Worm (Caenorhabditis elegans) whole organism, L1 larva: ENCODE results near the gene mrpl-55.

Experiments used
- Y116A8C.19 ChIP-seq: sonication (generic microtip); optimal IDR thresholded peaks from 2 replicates; lab custom pipeline; 2016; ENCODE audit warnings: missing compliant biosample characterization, missing genetic modification characterization, borderline replicate concordance
- aha-1 ChIP-seq: fragments of 150-350 bp; optimal IDR thresholded peaks from 2 replicates; lab custom pipeline; 2014; ENCODE audit warnings: missing biosample characterization, missing genetic modification characterization
- ama-1 ChIP-seq: fragments of 150-350 bp; optimal IDR thresholded peaks from 2 replicates; lab custom pipeline; 2014
- blmp-1 ChIP-seq: fragments of 150-350 bp; optimal IDR thresholded peaks from 2 replicates; lab custom pipeline; 2014; ENCODE audit warnings: missing biosample characterization, missing genetic modification characterization
- ceh-63 ChIP-seq: fragments of 200-800 bp; sonication (Bioruptor generic); optimal IDR thresholded peaks from 2 replicates; lab custom pipeline; 2018; ENCODE audit warnings: mild to moderate bottlenecking, missing genetic modification characterization, missing compliant biosample characterization
- ceh-8 ChIP-seq: fragments of 200-800 bp; sonication (Bioruptor generic); optimal IDR thresholded peaks from 2 replicates; lab custom pipeline; 2018; ENCODE audit warnings: mild to moderate bottlenecking, missing genetic modification characterization, moderate library complexity, missing compliant biosample characterization
- ceh-82 ChIP-seq, 3 experiments: fragments of 150-350 bp in 1 of 3; sonication (generic microtip) in 2 of 3; optimal IDR thresholded peaks; 2 replicates each; lab custom pipeline; 2014 to 2017; ENCODE audit warnings: missing biosample characterization in 3 of 3, missing genetic modification characterization in 3 of 3
- ceh-88 ChIP-seq: fragments of 200-800 bp; sonication (Bioruptor generic); IDR thresholded peaks from 2 replicates; pipeline ENCODE4 v1.3.6; 2022; ENCODE audit warnings: missing genetic modification characterization, missing compliant biosample characterization
- dsc-1 ChIP-seq: sonication (generic microtip); optimal IDR thresholded peaks from 2 replicates; lab custom pipeline; 2016; ENCODE audit warnings: mild to moderate bottlenecking, missing genetic modification characterization, missing compliant biosample characterization
- efl-1 ChIP-seq, 4 experiments: fragments of 150-350 bp; optimal IDR thresholded peaks in 3 of 4; peaks in 1 of 4; 1 replicate in 1 of 4; 2 replicates in 3 of 4; lab custom pipeline; 2014; ENCODE audit warnings: missing biosample characterization in 2 of 4, missing genetic modification characterization in 2 of 4, missing genetic modification reagents in 2 of 4
- egl-13 ChIP-seq: sonication (generic microtip); optimal IDR thresholded peaks from 2 replicates; lab custom pipeline; 2016; ENCODE audit warnings: missing genotype, missing genetic modification reagents, missing genetic modification characterization, missing compliant biosample characterization
- egl-27 ChIP-seq, 2 experiments: fragments of 150-350 bp in 1 of 2; sonication (generic microtip); optimal IDR thresholded peaks; 3 replicates each; lab custom pipeline; 2017 to 2018; ENCODE audit warnings: missing biosample characterization in 2 of 2, missing genetic modification characterization in 2 of 2, missing genetic modification reagents in 2 of 2
- ets-5 ChIP-seq: fragments of 200-800 bp; sonication (Bioruptor generic); IDR thresholded peaks from 2 replicates; pipeline ENCODE4 v1.3.6; 2022; ENCODE audit warnings: missing genetic modification characterization, missing compliant biosample characterization
- fkh-8 ChIP-seq: sonication (generic microtip); optimal IDR thresholded peaks from 2 replicates; lab custom pipeline; 2016; ENCODE audit warnings: mild to moderate bottlenecking, missing genetic modification characterization, missing compliant biosample characterization
- fos-1 ChIP-seq: fragments of 150-350 bp; optimal IDR thresholded peaks from 2 replicates; lab custom pipeline; 2014; ENCODE audit warnings: missing biosample characterization, missing genetic modification characterization
- grh-1 ChIP-seq: fragments of 200-800 bp; sonication (Bioruptor generic); IDR thresholded peaks from 2 replicates; pipeline ENCODE4 v1.3.6; 2022; ENCODE audit warnings: missing genetic modification reagents, missing genetic modification characterization, missing compliant biosample characterization
- hlh-17 ChIP-seq: fragments of 200-800 bp; sonication (Bioruptor generic); optimal IDR thresholded peaks from 2 replicates; lab custom pipeline; 2018; ENCODE audit warnings: missing genetic modification characterization, mild to moderate bottlenecking, missing compliant biosample characterization, moderate library complexity, borderline replicate concordance
- hlh-4 ChIP-seq: sonication (generic microtip); optimal IDR thresholded peaks from 2 replicates; lab custom pipeline; 2016; ENCODE audit warnings: mild to moderate bottlenecking, missing genetic modification characterization, missing compliant biosample characterization
- hpl-2 ChIP-seq: fragments of 150-350 bp; optimal IDR thresholded peaks from 2 replicates; lab custom pipeline; 2014; ENCODE audit warnings: missing biosample characterization, missing genetic modification reagents, missing genetic modification characterization
- jun-1 ChIP-seq: fragments of 150-350 bp; optimal IDR thresholded peaks from 2 replicates; lab custom pipeline; 2014; ENCODE audit warnings: missing biosample characterization, missing genetic modification reagents, missing genetic modification characterization
- lin-14 ChIP-seq: fragments of 200-800 bp; sonication (Bioruptor generic); optimal IDR thresholded peaks from 2 replicates; lab custom pipeline; 2018; ENCODE audit warnings: mild to moderate bottlenecking, missing genetic modification characterization, moderate library complexity, missing compliant biosample characterization
- lin-15B ChIP-seq: fragments of 150-350 bp; sonication (generic microtip); optimal IDR thresholded peaks from 3 replicates; lab custom pipeline; 2014; ENCODE audit warnings: missing biosample characterization, missing genetic modification characterization
- lin-39 ChIP-seq: fragments of 150-350 bp; optimal IDR thresholded peaks from 2 replicates; lab custom pipeline; 2014; ENCODE audit warnings: missing biosample characterization, missing genetic modification reagents, missing genetic modification characterization
- lir-3 ChIP-seq: sonication (generic microtip); optimal IDR thresholded peaks from 2 replicates; lab custom pipeline; 2016; ENCODE audit warnings: mild to moderate bottlenecking, missing genetic modification characterization, moderate library complexity, missing compliant biosample characterization; ENCODE audit not compliant: poor library complexity
- lsy-2 ChIP-seq, 2 experiments: fragments of 150-350 bp; optimal IDR thresholded peaks; 2 replicates each; lab custom pipeline; 2014; ENCODE audit warnings: missing biosample characterization in 2 of 2, missing genetic modification characterization in 2 of 2
- mab-9 ChIP-seq: fragments of 200-800 bp; sonication (Bioruptor generic); IDR thresholded peaks from 2 replicates; pipeline ENCODE4 v1.3.6; 2022; ENCODE audit warnings: missing genetic modification reagents, missing genetic modification characterization, missing compliant biosample characterization
- mep-1 ChIP-seq: fragments of 150-350 bp; optimal IDR thresholded peaks from 2 replicates; lab custom pipeline; 2014; ENCODE audit warnings: missing biosample characterization, missing genetic modification characterization
- nhr-20 ChIP-seq: sonication (generic microtip); optimal IDR thresholded peaks from 2 replicates; lab custom pipeline; 2016; ENCODE audit warnings: mild to moderate bottlenecking, missing genetic modification characterization, missing compliant biosample characterization
- nhr-237 ChIP-seq: fragments of 150-350 bp; optimal IDR thresholded peaks from 2 replicates; lab custom pipeline; 2014; ENCODE audit warnings: missing biosample characterization, missing genetic modification characterization
- nhr-28 ChIP-seq: fragments of 150-350 bp; optimal IDR thresholded peaks from 2 replicates; lab custom pipeline; 2014; ENCODE audit warnings: missing biosample characterization, missing genetic modification characterization
- nhr-76 ChIP-seq: sonication (generic microtip); optimal IDR thresholded peaks from 2 replicates; lab custom pipeline; 2017; ENCODE audit warnings: missing biosample characterization, missing genetic modification characterization
- nhr-77 ChIP-seq: fragments of 150-350 bp; optimal IDR thresholded peaks from 2 replicates; lab custom pipeline; 2014; ENCODE audit warnings: missing biosample characterization, missing genetic modification characterization
- nhr-85 ChIP-seq: sonication (generic microtip); peaks from one replicate; lab custom pipeline; 2016; ENCODE audit warnings: missing genetic modification characterization, inconsistent platforms, missing compliant biosample characterization
- pag-3 ChIP-seq: sonication (generic microtip); optimal IDR thresholded peaks from 2 replicates; lab custom pipeline; 2017; ENCODE audit warnings: missing genetic modification characterization, mild to moderate bottlenecking, missing compliant biosample characterization, antibody characterized with exemption, borderline replicate concordance; ENCODE audit not compliant: insufficient read depth
- snpc-4 ChIP-seq: fragments of 150-350 bp; optimal IDR thresholded peaks from 2 replicates; lab custom pipeline; 2014; ENCODE audit warnings: missing biosample characterization, missing genetic modification characterization
- snu-23 ChIP-seq: sonication (generic microtip); optimal IDR thresholded peaks from 2 replicates; lab custom pipeline; 2016; ENCODE audit warnings: missing genetic modification characterization, missing compliant biosample characterization
- swsn-7 ChIP-seq: sonication (generic microtip); optimal IDR thresholded peaks from 2 replicates; lab custom pipeline; 2016; ENCODE audit warnings: missing genetic modification characterization, missing compliant biosample characterization
- tbx-2 ChIP-seq: sonication (generic microtip); optimal IDR thresholded peaks from 2 replicates; lab custom pipeline; 2016; ENCODE audit warnings: missing genetic modification characterization, missing compliant biosample characterization
- xbp-1 ChIP-seq: sonication (generic microtip); optimal IDR thresholded peaks from 2 replicates; lab custom pipeline; 2016; ENCODE audit warnings: missing genetic modification characterization, missing compliant biosample characterization
- zag-1 ChIP-seq: fragments of 150-350 bp; optimal IDR thresholded peaks from 2 replicates; lab custom pipeline; 2014; ENCODE audit warnings: missing biosample characterization, missing genetic modification characterization
- zip-4 ChIP-seq: fragments of 200-800 bp; sonication (Bioruptor generic); optimal IDR thresholded peaks from 2 replicates; lab custom pipeline; 2018; ENCODE audit warnings: mild to moderate bottlenecking, missing genetic modification characterization, moderate library complexity, missing compliant biosample characterization

mrpl-55 gene

ce11 chrIV:410420-410891 is 33.3 kb upstream of the mrpl-55 start, which contains the start of gene T07A9.12 (continued):
- TF ChIP-seq lsy-2 (tag; optimal IDR thresholded peaks at IDR 0.05; lab: Kevin White, UChicago) (peak; percentile 82 to 88), ceh-8 (GFP tag; lab: Kevin White, UChicago) (no peak), lin-14 (GFP tag; lab: Kevin White, UChicago) (no peak), mab-9 (GFP tag; lab: Robert Waterston, UW) (no peak), ets-5 (GFP tag; lab: Robert Waterston, UW) (no peak), egl-27 (tag; optimal IDR thresholded peaks at IDR 0.05; lab: Kevin White, UChicago) (peak in 1 of 2 experiments; percentile 50), xbp-1 (peak; percentile 69), nhr-85 (tag; lab: Kevin White, UChicago) (peak; percentile 78)

- TF ChIP-seq egl-13 (tag; lab: Kevin White, UChicago) (no peak), nhr-76 (tag; lab: Kevin White, UChicago) (no peak), blmp-1 (tag; lab: Kevin White, UChicago) (no peak), lin-14 (GFP tag; lab: Kevin White, UChicago) (no peak), grh-1 (GFP tag; lab: Robert Waterston, UW) (no peak), jun-1 (tag; lab: Kevin White, UChicago) (no peak), ceh-88 (GFP tag; lab: Robert Waterston, UW) (no peak), ceh-63 (GFP tag; lab: Kevin White, UChicago) (no peak), nhr-20 (tag; lab: Kevin White, UChicago) (no peak), lin-15B (no peak), hpl-2 (GFP tag; lab: Kevin White, UChicago) (no peak), swsn-7 (tag; lab: Kevin White, UChicago) (no peak), pag-3 (tag; lab: Kevin White, UChicago) (no peak)
Observed at ce11 chrIV:419674-420073, 24.1 kb upstream of the mrpl-55 start, which contains the start of gene eri-1. TSS of gene eri-1 (minus strand) at chrIV:419958.

ce11 chrIV:420686-421085 is 23.1 kb upstream of the mrpl-55 start:
- TF ChIP-seq nhr-77 (tag; lab: Kevin White, UChicago) (no peak), hlh-17 (no peak), efl-1 (optimal IDR thresholded peaks at IDR 0.05; lab: Kevin White, UChicago) (no peak), efl-1 (GFP tag; optimal IDR thresholded peaks at IDR 0.05 in 1 of 2; lab: Kevin White, UChicago) (peak in 1 of 2 experiments; percentile 86)

DNA sequence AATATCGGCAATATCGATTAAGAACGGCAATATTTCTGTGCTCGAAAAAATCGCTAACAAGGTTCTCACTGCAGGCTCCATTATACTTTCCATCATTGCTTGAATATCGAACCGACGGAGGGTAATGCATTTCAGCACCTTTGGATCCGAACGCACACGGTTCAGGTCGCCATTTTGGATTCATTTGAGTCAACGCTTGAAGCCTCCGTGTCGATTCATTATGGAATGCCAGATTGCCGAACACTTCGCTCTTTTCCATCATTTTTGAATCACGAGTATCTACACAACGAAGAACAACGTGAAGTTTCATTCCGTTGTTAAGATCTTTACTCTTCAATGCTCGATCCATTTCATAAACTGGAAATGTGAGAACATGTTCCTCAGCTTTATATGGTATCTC is 21.7 kb upstream of the mrpl-55 start:
- TF ChIP-seq egl-27 (tag; optimal IDR thresholded peaks at IDR 0.05; lab: Kevin White, UChicago) (no peak), zag-1 (tag; lab: Kevin White, UChicago) (no peak), ets-5 (GFP tag; lab: Robert Waterston, UW) (no peak), ceh-8 (GFP tag; lab: Kevin White, UChicago) (no peak), snpc-4 (no peak)

ce11 chrIV:425052-425451 is 18.7 kb upstream of the mrpl-55 start, which contains the start of gene daf-18:
TSS of gene daf-18 (minus strand) at chrIV:425177.
- TF ChIP-seq mab-9 (GFP tag; lab: Robert Waterston, UW) (no peak), fkh-8 (tag; lab: Kevin White, UChicago) (peak; percentile 64), dsc-1 (tag; lab: Kevin White, UChicago) (peak; percentile 55), aha-1 (tag; lab: Kevin White, UChicago) (no peak), lin-39 (tag; lab: Kevin White, UChicago) (no peak)
- TF ChIP-seq, all 84 proteins: peak for 2

DNA sequence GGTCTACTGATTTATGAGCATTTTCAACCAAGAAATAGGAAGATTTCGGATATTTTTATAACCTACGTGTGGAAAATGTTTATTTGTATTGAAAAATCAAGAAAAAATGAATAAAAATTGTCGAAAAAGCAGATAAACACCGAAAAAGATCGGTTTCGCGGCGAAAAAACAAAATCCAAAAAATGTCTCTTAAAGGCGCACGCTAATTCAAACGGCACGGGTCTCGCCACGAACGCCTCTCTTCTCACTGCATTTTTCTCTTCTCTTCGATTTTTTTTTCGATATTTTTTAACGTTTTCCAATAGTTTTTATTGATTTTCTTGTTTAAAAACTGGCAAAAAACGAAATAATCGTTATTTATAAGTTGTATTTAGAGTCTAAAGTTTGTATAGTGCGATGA is 18.2 kb upstream of the mrpl-55 start:
- TF ChIP-seq nhr-76 (tag; lab: Kevin White, UChicago), result no peak
- TF ChIP-seq Y116A8C.19 (tag; lab: Kevin White, UChicago), result no peak
- TF ChIP-seq nhr-77 (tag; lab: Kevin White, UChicago), result no peak
- TF ChIP-seq ceh-63 (GFP tag; lab: Kevin White, UChicago), result no peak
- TF ChIP-seq zip-4 (GFP tag; lab: Kevin White, UChicago), result no peak
- no peak for TF ChIP-seq lir-3
- TF ChIP-seq nhr-237, result no peak
- peak; percentile 1 for TF ChIP-seq snpc-4
- no peak for TF ChIP-seq ama-1 (lab: Kevin White, UChicago)
- TF ChIP-seq snu-23 (GFP tag; lab: Kevin White, UChicago), result peak; percentile 40
- peak in 2 of 3 experiments; percentile 12 to 54 for TF ChIP-seq ceh-82 (tag; optimal IDR thresholded peaks at IDR 0.05; lab: Kevin White, UChicago)
- no peak for TF ChIP-seq lin-14 (GFP tag; lab: Kevin White, UChicago)
- no peak for TF ChIP-seq fos-1 (tag; lab: Kevin White, UChicago)
- no peak for TF ChIP-seq hlh-4
- TF ChIP-seq nhr-28, result no peak
- no peak for TF ChIP-seq mep-1 (tag; lab: Kevin White, UChicago)
- no peak for TF ChIP-seq swsn-7 (tag; lab: Kevin White, UChicago)
- peak; percentile 11 for TF ChIP-seq tbx-2 (tag; lab: Kevin White, UChicago)
